Worm (Caenorhabditis elegans): ENCODE measurements around the gene nhr-6.

The nhr-6 gene

ce11 chrIII:3539499-3539898 is 33.9 kb upstream of the nhr-6 start:
- TF ChIP-seq unc-62 (GFP tag; optimal IDR thresholded peaks at IDR 0.05) (no peak), nhr-25 (tag; optimal IDR thresholded peaks at IDR 0.05) (no peak), nhr-23 (tag; optimal IDR thresholded peaks at IDR 0.05) (no peak), mdl-1 (tag; optimal IDR thresholded peaks at IDR 0.05) (no peak), lsy-12 (tag; optimal IDR thresholded peaks at IDR 0.05) (no peak), elt-1 (tag; optimal IDR thresholded peaks at IDR 0.05) (no peak), ZK546.5 (tag; optimal IDR thresholded peaks at IDR 0.05) (no peak), nhr-67 (tag; optimal IDR thresholded peaks at IDR 0.05) (no peak), zag-1 (tag; optimal IDR thresholded peaks at IDR 0.05) (no peak), hmg-11 (tag; optimal IDR thresholded peaks at IDR 0.05) (no peak), pha-4 (tag; optimal IDR thresholded peaks at IDR 0.05) (no peak), snpc-4 (tag; optimal IDR thresholded peaks at IDR 0.05) (no peak), egl-27 (tag; optimal IDR thresholded peaks at IDR 0.05) (no peak)

ce11 chrIII:3540424-3540823 is 33.0 kb upstream of the nhr-6 start:
- peak; percentile 38 for TF ChIP-seq pqm-1 (tag; optimal IDR thresholded peaks at IDR 0.05)
- no peak for TF ChIP-seq egl-27 (tag; optimal IDR thresholded peaks at IDR 0.05)
- no peak for TF ChIP-seq ztf-4 (tag; optimal IDR thresholded peaks at IDR 0.05)
- TF ChIP-seq egl-5 (tag; optimal IDR thresholded peaks at IDR 0.05), result no peak
- no peak for TF ChIP-seq nhr-77 (tag; optimal IDR thresholded peaks at IDR 0.05)
- TF ChIP-seq tbx-2 (tag; optimal IDR thresholded peaks at IDR 0.05), result no peak
- TF ChIP-seq unc-39 (tag; optimal IDR thresholded peaks at IDR 0.05), result no peak
- TF ChIP-seq nhr-28 (tag; optimal IDR thresholded peaks at IDR 0.05), result no peak
- TF ChIP-seq ceh-82 (tag; optimal IDR thresholded peaks at IDR 0.05), result no peak
- no peak for TF ChIP-seq nhr-76 (tag; optimal IDR thresholded peaks at IDR 0.05)
- no peak for TF ChIP-seq elt-3 (tag; optimal IDR thresholded peaks at IDR 0.05)
- TF ChIP-seq nhr-237 (tag; optimal IDR thresholded peaks at IDR 0.05), result no peak
- no peak for TF ChIP-seq lin-39 (tag; optimal IDR thresholded peaks at IDR 0.05)
- TF ChIP-seq daf-12 (tag; optimal IDR thresholded peaks at IDR 0.05), result no peak
- no peak for TF ChIP-seq elt-1 (tag; optimal IDR thresholded peaks at IDR 0.05)
- no peak for TF ChIP-seq ceh-16 (tag; optimal IDR thresholded peaks at IDR 0.05)
- TF ChIP-seq nfya-1 (tag; optimal IDR thresholded peaks at IDR 0.05; ENCODE audit: insufficient read depth), result peak; percentile 60
- no peak for TF ChIP-seq sea-2 (GFP tag; optimal IDR thresholded peaks at IDR 0.05)
- TF ChIP-seq skn-1 (tag; optimal IDR thresholded peaks at IDR 0.05), result no peak
- TF ChIP-seq aly-2 (tag; optimal IDR thresholded peaks at IDR 0.05), result no peak
- no peak for TF ChIP-seq fkh-2 (tag; optimal IDR thresholded peaks at IDR 0.05)
- peak; percentile 41 for TF ChIP-seq elt-2 (tag; optimal IDR thresholded peaks at IDR 0.05)
- TF ChIP-seq ztf-11 (tag; optimal IDR thresholded peaks at IDR 0.05), result no peak
- peak; percentile 40 for TF ChIP-seq nhr-25 (tag; optimal IDR thresholded peaks at IDR 0.05)
- TF ChIP-seq mml-1 (tag; optimal IDR thresholded peaks at IDR 0.05), result no peak
- TF ChIP-seq lin-15B (tag; optimal IDR thresholded peaks at IDR 0.05), result peak; percentile 82
- TF ChIP-seq eor-1 (tag; optimal IDR thresholded peaks at IDR 0.05), result no peak
- TF ChIP-seq nhr-11 (tag; optimal IDR thresholded peaks at IDR 0.05), result no peak
- TF ChIP-seq mdl-1 (tag; optimal IDR thresholded peaks at IDR 0.05), result no peak
- TF ChIP-seq ceh-9 (tag; optimal IDR thresholded peaks at IDR 0.05), result no peak
- peak; percentile 18 for TF ChIP-seq jun-1 (tag; optimal IDR thresholded peaks at IDR 0.05)
- TF ChIP-seq ama-1 (optimal IDR thresholded peaks at IDR 0.05), result no peak
- no peak for TF ChIP-seq ceh-28 (tag; optimal IDR thresholded peaks at IDR 0.05)
- TF ChIP-seq ZK546.5 (tag; optimal IDR thresholded peaks at IDR 0.05), result no peak
- TF ChIP-seq zag-1 (tag; optimal IDR thresholded peaks at IDR 0.05), result no peak
- peak; percentile 92 for TF ChIP-seq pha-4 (tag; optimal IDR thresholded peaks at IDR 0.05)
- peak; percentile 35 for TF ChIP-seq snpc-4 (tag; optimal IDR thresholded peaks at IDR 0.05)
- TF ChIP-seq nhr-43 (tag; optimal IDR thresholded peaks at IDR 0.05; ENCODE audit: poor library complexity, severe bottlenecking), result peak; percentile 46
- no peak for TF ChIP-seq fkh-10 (GFP tag; optimal IDR thresholded peaks at IDR 0.05)
- no peak for TF ChIP-seq hmg-11 (tag; optimal IDR thresholded peaks at IDR 0.05)
- TF ChIP-seq nhr-23 (tag; optimal IDR thresholded peaks at IDR 0.05), result peak; percentile 62
